Worm (Caenorhabditis elegans) whole organism, L4/young adult: ENCODE measurements around the gene pqn-87.

Experiments used
- W03F9.2 ChIP-seq: fragments of 150-350 bp; optimal IDR thresholded peaks from 2 replicates; lab custom pipeline; 2014; ENCODE audit warnings: missing biosample characterization, missing genetic modification characterization
- dao-5 ChIP-seq: sonication (generic microtip); optimal IDR thresholded peaks from 2 replicates; lab custom pipeline; 2016; ENCODE audit warnings: missing genotype, missing genetic modification characterization, moderate library complexity, missing compliant biosample characterization
- him-1 ChIP-seq: sonication (generic microtip); optimal IDR thresholded peaks from 2 replicates; lab custom pipeline; 2016; ENCODE audit warnings: missing genotype, missing genetic modification reagents, missing genetic modification characterization, missing compliant biosample characterization

- no peak for TF ChIP-seq him-1 (tag; lab: Kevin White, UChicago)
- no peak for TF ChIP-seq dao-5 (tag; lab: Kevin White, UChicago)
- TF ChIP-seq W03F9.2 (tag; lab: Kevin White, UChicago): no peak
Measured at ce11 chrII:12260538-12260937, 35.7 kb upstream of the pqn-87 start.
